Fruit fly (Drosophila melanogaster): ENCODE data around the gene Sbat.
A peak's percentile ranks its signal among the peaks of the same experiment; 100 is the strongest.

Gene Sbat

dm6 chr2L:2855773-2856615, 22.1 kb upstream of the Sbat start, which contains the start of the genes CG3104 and RpS21 (continued):
- TF ChIP-seq Hmx (GFP tag; optimal IDR thresholded peaks at IDR 0.05) (no peak), eve (GFP tag; optimal IDR thresholded peaks at IDR 0.05) (peak in 1 of 2 experiments; percentile 77), CG30020 (tag; optimal IDR thresholded peaks at IDR 0.05) (peak; percentile 60), row (GFP tag; IDR thresholded peaks at IDR 0.05) (peak; percentile 91), CG8290 (GFP tag; optimal IDR thresholded peaks at IDR 0.05) (peak; percentile 86), CG8290 (tag; optimal IDR thresholded peaks at IDR 0.05) (peak; percentile 85 to 92), CG17359 (tag; optimal IDR thresholded peaks at IDR 0.05) (peak; percentile 76), Mrtf (GFP tag; IDR thresholded peaks at IDR 0.05) (peak; percentile 92), Ptx1 (GFP tag; IDR thresholded peaks at IDR 0.05) (peak; percentile 87), esg (GFP tag; conservative IDR thresholded peaks at IDR 0.05) (peak; percentile 29; the same call in 1 of the 2 replicates), CG7786 (GFP tag; optimal IDR thresholded peaks at IDR 0.05) (peak; percentile 77), bsh (GFP tag; optimal IDR thresholded peaks at IDR 0.05) (peak; percentile 34 to 69), CG6254 (GFP tag; optimal IDR thresholded peaks at IDR 0.05) (peak; percentile 46), BEAF-32 (GFP tag; optimal IDR thresholded peaks at IDR 0.05) (peak; percentile 56), CG12769 (tag; optimal IDR thresholded peaks at IDR 0.05) (peak; percentile 38), br (optimal IDR thresholded peaks at IDR 0.05) (no peak), psq (GFP tag; optimal IDR thresholded peaks at IDR 0.05) (peak; percentile 64), CG18262 (tag; optimal IDR thresholded peaks at IDR 0.05) (peak; percentile 73), Lpt (GFP tag; optimal IDR thresholded peaks at IDR 0.05) (no peak), knrl (GFP tag; IDR thresholded peaks at IDR 0.05; ENCODE audit: partially characterized antibody) (peak; percentile 47; the same call in 1 of the 3 replicates), CG14014 (GFP tag; IDR thresholded peaks at IDR 0.05) (peak; percentile 86), PHDP (tag; optimal IDR thresholded peaks at IDR 0.05) (peak; percentile 57), Hr39 (optimal IDR thresholded peaks at IDR 0.05) (no peak), D (optimal IDR thresholded peaks at IDR 0.05) (no peak), D (GFP tag; optimal IDR thresholded peaks at IDR 0.05) (peak; percentile 77), CoRest (tag; optimal IDR thresholded peaks at IDR 0.05) (peak; percentile 84), wek (GFP tag; optimal IDR thresholded peaks at IDR 0.05) (peak; percentile 80), oc (tag; optimal IDR thresholded peaks at IDR 0.05) (peak; percentile 15), bigmax (GFP tag; optimal IDR thresholded peaks at IDR 0.05) (peak; percentile 63), gcm2 (GFP tag; optimal IDR thresholded peaks at IDR 0.05) (peak; percentile 76), CG12236 (GFP tag; optimal IDR thresholded peaks at IDR 0.05) (peak; percentile 59), Dbx (GFP tag; IDR thresholded peaks at IDR 0.05) (peak; percentile 95), CG12744 (GFP tag; optimal IDR thresholded peaks at IDR 0.05) (peak; percentile 71), hb (GFP tag; IDR thresholded peaks at IDR 0.05; ENCODE audit: partially characterized antibody) (no peak), CG10147 (GFP tag; optimal IDR thresholded peaks at IDR 0.05) (peak; percentile 73), Kr (GFP tag; optimal IDR thresholded peaks at IDR 0.05) (peak; percentile 39), HLHmδ (GFP tag; optimal IDR thresholded peaks at IDR 0.05) (peak; percentile 97), Aef1 (GFP tag; IDR thresholded peaks at IDR 0.05) (peak; percentile 88), CG7372 (GFP tag; IDR thresholded peaks at IDR 0.05) (peak; percentile 88), crp (GFP tag; optimal IDR thresholded peaks at IDR 0.05) (peak; percentile 2 to 80), CG1832 (GFP tag; optimal IDR thresholded peaks at IDR 0.05) (no peak), Dad (GFP tag; optimal IDR thresholded peaks at IDR 0.05) (peak; percentile 77), CG11247 (GFP tag; IDR thresholded peaks at IDR 0.05) (peak; percentile 95), exex (tag; optimal IDR thresholded peaks at IDR 0.05) (peak; percentile 29), sqz (GFP tag; optimal IDR thresholded peaks at IDR 0.05) (peak; percentile 84), CG3726 (GFP tag; IDR thresholded peaks at IDR 0.05) (peak; percentile 79; the same call in 1 of the 3 replicates), CG2199 (GFP tag; IDR thresholded peaks at IDR 0.05) (peak; percentile 79; the same call in 1 of the 3 replicates), nmo (GFP tag; optimal IDR thresholded peaks at IDR 0.05) (peak; percentile 86), CG2129 (GFP tag; IDR thresholded peaks at IDR 0.05; ENCODE audit: partially characterized antibody) (no peak)
